Worm (Caenorhabditis elegans) whole organism, mixed stage, embryonic: Measurements from ENCODE around the gene F53A3.1.
A peak's percentile ranks its signal among the peaks of the same experiment; 100 is the strongest.

ENCODE experiments used
- M03D4.4 ChIP-seq: sonication (generic microtip); optimal IDR thresholded peaks from 2 replicates; lab custom pipeline; 2017; ENCODE audit warnings: mild to moderate bottlenecking, missing genetic modification characterization, missing compliant biosample characterization
- blmp-1 ChIP-seq: fragments of 150-350 bp; optimal IDR thresholded peaks from 2 replicates; lab custom pipeline; 2014; ENCODE audit warnings: missing biosample characterization, missing genetic modification characterization
- ceh-39 ChIP-seq: fragments of 150-350 bp; optimal IDR thresholded peaks from 2 replicates; lab custom pipeline; 2014; ENCODE audit warnings: missing biosample characterization, missing genetic modification characterization
- ceh-43 ChIP-seq: fragments of 200-800 bp; sonication (Bioruptor generic); optimal IDR thresholded peaks from 2 replicates; lab custom pipeline; 2018; ENCODE audit warnings: mild to moderate bottlenecking, missing genetic modification characterization, moderate library complexity, missing compliant biosample characterization
- ceh-83 ChIP-seq: fragments of 200-800 bp; sonication (Bioruptor generic); optimal IDR thresholded peaks from 2 replicates; lab custom pipeline; 2018; ENCODE audit warnings: mild to moderate bottlenecking, missing genetic modification characterization, missing compliant biosample characterization
- ces-1 ChIP-seq: fragments of 150-350 bp; optimal IDR thresholded peaks from 2 replicates; lab custom pipeline; 2014; ENCODE audit warnings: missing biosample characterization, missing genetic modification reagents, missing genetic modification characterization
- cnd-1 ChIP-seq: fragments of 200-800 bp; sonication (Bioruptor generic); optimal IDR thresholded peaks from 2 replicates; lab custom pipeline; 2018; ENCODE audit warnings: mild to moderate bottlenecking, missing genetic modification characterization, missing compliant biosample characterization
- drap-1 ChIP-seq: fragments of 200-800 bp; sonication (Bioruptor generic); optimal IDR thresholded peaks from 3 replicates; lab custom pipeline; 2018; ENCODE audit warnings: mild to moderate bottlenecking, missing genetic modification characterization, missing compliant biosample characterization
- elt-1 ChIP-seq: sonication (generic microtip); optimal IDR thresholded peaks from 2 replicates; lab custom pipeline; 2017; ENCODE audit warnings: missing genetic modification characterization, mild to moderate bottlenecking, missing compliant biosample characterization, antibody characterized with exemption, moderate library complexity, borderline replicate concordance; ENCODE audit not compliant: insufficient read depth
- elt-3 ChIP-seq: fragments of 150-350 bp; optimal IDR thresholded peaks from 2 replicates; lab custom pipeline; 2014; ENCODE audit warnings: missing biosample characterization, missing genetic modification characterization
- flh-1 ChIP-seq: fragments of 200-800 bp; sonication (Bioruptor generic); optimal IDR thresholded peaks from 2 replicates; lab custom pipeline; 2018; ENCODE audit warnings: mild to moderate bottlenecking, missing genetic modification characterization, moderate library complexity, missing compliant biosample characterization
- ham-2 ChIP-seq: fragments of 200-800 bp; sonication (Bioruptor generic); optimal IDR thresholded peaks from 2 replicates; lab custom pipeline; 2018; ENCODE audit warnings: mild to moderate bottlenecking, missing genetic modification characterization, missing compliant biosample characterization
- lsy-2 ChIP-seq: fragments of 150-350 bp; optimal IDR thresholded peaks from 2 replicates; lab custom pipeline; 2014; ENCODE audit warnings: missing biosample characterization, missing genetic modification characterization
- mep-1 ChIP-seq: fragments of 150-350 bp; optimal IDR thresholded peaks from 2 replicates; lab custom pipeline; 2017; ENCODE audit warnings: missing biosample characterization, missing genetic modification reagents, missing genetic modification characterization, inconsistent platforms
- mls-2 ChIP-seq: sonication (generic microtip); optimal IDR thresholded peaks from 2 replicates; lab custom pipeline; 2016; ENCODE audit warnings: mild to moderate bottlenecking, missing genetic modification characterization, moderate library complexity, missing compliant biosample characterization
- nhr-12 ChIP-seq: fragments of 150-350 bp; optimal IDR thresholded peaks from 2 replicates; lab custom pipeline; 2014; ENCODE audit warnings: missing biosample characterization, missing genetic modification characterization
- nhr-237 ChIP-seq: fragments of 150-350 bp; optimal IDR thresholded peaks from 2 replicates; lab custom pipeline; 2014; ENCODE audit warnings: missing biosample characterization, missing genetic modification characterization
- pha-4 ChIP-seq: fragments of 150-350 bp; optimal IDR thresholded peaks from 2 replicates; lab custom pipeline; 2018; ENCODE audit warnings: missing biosample characterization, missing genetic modification reagents, missing genetic modification characterization
- sem-2 ChIP-seq: fragments of 200-800 bp; sonication (Bioruptor generic); optimal IDR thresholded peaks from 2 replicates; lab custom pipeline; 2018; ENCODE audit warnings: mild to moderate bottlenecking, missing genetic modification characterization, missing compliant biosample characterization
- tbx-8 ChIP-seq: fragments of 200-800 bp; sonication (Bioruptor generic); optimal IDR thresholded peaks from 2 replicates; lab custom pipeline; 2018; ENCODE audit warnings: mild to moderate bottlenecking, missing genetic modification characterization, moderate library complexity, missing compliant biosample characterization
- unc-39 ChIP-seq: fragments of 150-350 bp; optimal IDR thresholded peaks from 2 replicates; lab custom pipeline; 2014; ENCODE audit warnings: missing biosample characterization, missing genetic modification characterization
- unc-62 ChIP-seq: fragments of 150-350 bp; optimal IDR thresholded peaks from 2 replicates; lab custom pipeline; 2014; ENCODE audit warnings: missing biosample characterization, missing genetic modification reagents, missing genetic modification characterization
- zip-8 ChIP-seq: fragments of 150-350 bp; optimal IDR thresholded peaks from 2 replicates; lab custom pipeline; 2014; ENCODE audit warnings: missing biosample characterization, missing genetic modification characterization
- ztf-11 ChIP-seq: fragments of 150-350 bp; optimal IDR thresholded peaks from 2 replicates; lab custom pipeline; 2014; ENCODE audit warnings: missing biosample characterization, missing genetic modification characterization

Gene F53A3.1

ce11 chrIII:1903966-1904365 lies 39.5 kb downstream of the F53A3.1 start:
- TF ChIP-seq tbx-8 (GFP tag; lab: Kevin White, UChicago) (no peak), M03D4.4 (tag; lab: Kevin White, UChicago) (no peak), nhr-237 (no peak), ceh-83 (GFP tag; lab: Kevin White, UChicago) (no peak), unc-62 (GFP tag; lab: Kevin White, UChicago) (no peak), mls-2 (no peak), ceh-39 (tag; lab: Kevin White, UChicago) (no peak), sem-2 (no peak), ces-1 (GFP tag; lab: Kevin White, UChicago) (no peak), unc-39 (tag; lab: Kevin White, UChicago) (no peak), cnd-1 (tag; lab: Kevin White, UChicago) (no peak), elt-3 (tag; lab: Kevin White, UChicago) (no peak)
- TF ChIP-seq, all 35 proteins: peak for 0

ce11 chrIII:1900406-1900805 lies 43.0 kb downstream of the F53A3.1 start:
- TF ChIP-seq lsy-2: peak; percentile 22

DNA sequence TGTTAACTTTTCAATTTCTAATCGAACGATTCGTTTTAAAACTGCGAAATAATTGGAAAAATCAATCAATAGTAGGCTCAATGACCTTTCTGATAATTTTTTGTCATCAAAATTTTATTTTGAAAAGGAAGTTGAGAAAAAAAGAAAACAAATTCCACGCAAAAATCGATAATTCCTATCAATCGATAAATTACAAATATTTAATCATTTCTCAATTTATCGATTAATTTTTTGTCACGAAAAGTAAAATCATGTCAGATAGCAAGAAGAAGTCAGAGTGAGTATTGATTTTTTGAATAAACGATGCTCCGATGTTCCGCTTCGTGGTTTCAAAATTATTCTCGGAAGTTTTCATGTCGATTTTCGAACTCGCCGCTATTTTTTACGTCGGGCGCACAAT lies 49.6 kb downstream of the F53A3.1 start, which contains the start of the genes B0524.5 and B0524.2:
B0524.5 (minus strand) TSS at position 40 of the 400 bp plus-strand sequence.
B0524.2 (plus strand) TSS at position 207 of the 400 bp plus-strand sequence.
- TF ChIP-seq pha-4 (no peak), ces-1 (GFP tag; lab: Kevin White, UChicago) (no peak), ceh-43 (GFP tag; lab: Kevin White, UChicago) (no peak), elt-3 (tag; lab: Kevin White, UChicago) (no peak), zip-8 (no peak), nhr-12 (no peak), ztf-11 (tag; lab: Kevin White, UChicago) (no peak), flh-1 (GFP tag; lab: Kevin White, UChicago) (no peak), sem-2 (no peak), blmp-1 (tag; lab: Kevin White, UChicago) (no peak)
- TF ChIP-seq, all 35 proteins: peak for 0

DNA sequence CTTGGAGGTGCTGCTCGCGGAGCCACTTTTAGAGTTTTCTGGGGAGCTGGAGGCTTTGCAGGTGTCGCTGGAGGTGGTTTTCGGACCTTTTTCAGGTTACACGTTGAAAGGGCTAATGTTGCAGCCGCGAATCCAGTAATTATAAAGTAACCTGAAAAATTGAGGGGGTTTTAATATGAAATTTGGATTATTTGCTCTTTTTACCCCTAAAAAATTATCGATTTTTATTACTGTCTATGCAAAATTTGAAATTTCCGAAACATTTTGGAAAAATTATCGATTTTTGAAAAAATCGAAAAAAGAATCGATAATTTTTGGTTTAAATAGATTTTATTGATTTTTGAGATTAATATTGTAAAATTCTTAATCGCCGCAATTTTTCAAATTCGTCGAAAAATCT lies 50.0 kb downstream of the F53A3.1 start:
- TF ChIP-seq ceh-83 (GFP tag; lab: Kevin White, UChicago) (no peak), unc-39 (tag; lab: Kevin White, UChicago) (no peak), pha-4 (no peak), unc-62 (GFP tag; lab: Kevin White, UChicago) (no peak), flh-1 (GFP tag; lab: Kevin White, UChicago) (no peak), nhr-237 (no peak), ces-1 (GFP tag; lab: Kevin White, UChicago) (no peak), elt-3 (tag; lab: Kevin White, UChicago) (no peak), ham-2 (GFP tag; lab: Kevin White, UChicago) (no peak), mep-1 (tag; lab: Kevin White, UChicago) (no peak), zip-8 (no peak), cnd-1 (tag; lab: Kevin White, UChicago) (no peak), sem-2 (no peak), elt-1 (tag; lab: Kevin White, UChicago) (no peak), drap-1 (GFP tag; lab: Kevin White, UChicago) (no peak)
